Worm (Caenorhabditis elegans) whole organism, dauer: ENCODE results near the gene mboa-7.

ENCODE experiments used
- unc-62 ChIP-seq: sonication (generic microtip); optimal IDR thresholded peaks from 2 replicates; lab custom pipeline; 2017; ENCODE audit warnings: missing biosample characterization, missing genetic modification reagents, missing genetic modification characterization

mboa-7 gene

DNA sequence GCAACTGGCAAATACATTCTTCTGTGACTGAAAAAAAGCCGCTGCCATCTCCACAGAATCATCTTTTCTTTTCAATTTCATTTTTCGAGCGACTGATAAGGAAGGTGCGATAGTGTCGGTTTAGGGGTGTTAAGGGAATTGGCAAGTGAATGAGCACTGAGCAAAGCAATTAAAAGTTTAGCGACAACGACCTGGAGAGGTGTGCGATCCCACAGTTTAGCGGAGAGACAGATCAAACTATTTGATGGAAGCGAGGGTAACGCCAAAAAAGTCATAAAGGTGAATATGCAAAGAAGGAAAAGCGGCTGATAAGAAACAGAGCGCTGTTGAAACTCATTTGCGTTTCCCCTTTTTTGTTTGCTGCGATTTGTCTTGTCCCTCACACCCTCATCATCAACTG, 4.6 kb upstream of the mboa-7 start, which contains the start of the genes F14F3.5 and slcf-1:
Gene F14F3.5, minus strand, starts transcription at position 234 of the 400 bp plus-strand sequence.
Gene slcf-1, plus strand, starts transcription at position 302 of the 400 bp plus-strand sequence.
- no peak for TF ChIP-seq unc-62 (GFP tag; lab: Kevin White, UChicago)

DNA sequence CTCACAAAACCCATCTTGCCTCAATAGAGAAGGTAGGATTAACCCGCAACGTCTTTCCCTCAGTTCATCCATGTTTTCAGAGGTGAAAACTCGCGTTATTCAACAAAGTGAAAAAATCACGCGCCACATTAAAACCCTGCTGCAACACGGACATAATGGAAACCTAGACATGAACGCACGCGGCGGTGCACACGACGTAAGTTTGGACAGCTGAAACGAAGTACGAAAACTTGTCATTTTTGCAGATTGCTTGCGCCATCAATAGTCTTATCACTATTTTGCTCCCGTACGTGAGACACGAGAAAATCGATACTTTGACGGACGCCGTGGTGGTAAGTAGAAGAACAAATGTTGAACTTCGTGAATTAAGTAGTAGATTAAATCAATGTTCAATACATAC, 3.0 kb upstream of the mboa-7 start:
- no peak for TF ChIP-seq unc-62 (GFP tag; lab: Kevin White, UChicago)

DNA sequence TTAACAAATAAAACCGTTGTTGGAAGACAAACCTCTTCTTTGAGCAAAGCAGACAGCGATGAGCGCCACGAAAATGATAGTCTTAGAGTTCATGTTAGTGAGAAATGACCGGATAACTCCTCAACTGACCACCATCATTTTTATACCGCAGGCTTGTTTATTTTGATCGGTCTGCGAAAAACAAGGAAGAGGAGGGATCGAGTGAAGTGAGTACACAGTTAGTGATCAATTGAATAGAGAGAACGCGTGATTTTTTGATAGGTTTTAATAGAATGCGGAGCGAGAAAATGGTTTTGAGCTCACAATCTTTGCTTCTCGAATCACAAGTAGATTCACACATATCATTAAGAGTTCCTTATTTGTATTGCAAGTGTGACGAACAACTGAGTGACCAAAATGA, 3.1 kb downstream of the mboa-7 start, which contains the start of gene F14F3.4:
Gene F14F3.4, minus strand, starts transcription at position 101 of the 400 bp plus-strand sequence.
- TF ChIP-seq unc-62 (GFP tag; lab: Kevin White, UChicago) = no peak

DNA sequence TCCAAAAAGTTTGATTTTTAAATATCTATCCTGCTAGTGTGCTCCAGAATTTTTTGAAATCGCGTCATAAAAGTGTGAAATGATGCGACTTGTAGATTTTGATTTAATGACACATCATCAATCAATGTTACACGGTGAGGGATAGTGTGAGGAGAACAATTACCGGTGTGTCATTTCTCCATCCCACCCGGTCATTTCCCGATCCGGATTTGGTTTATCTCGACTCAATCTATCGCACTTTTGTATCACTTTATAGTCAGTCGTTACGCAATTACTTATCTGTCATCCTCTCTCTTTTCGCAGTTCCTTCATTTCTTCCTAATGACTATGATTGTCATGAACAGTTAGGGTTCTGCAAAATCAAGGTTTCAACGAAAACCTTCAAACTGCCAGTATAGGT, 4.2 kb downstream of the mboa-7 start:
- no peak for TF ChIP-seq unc-62 (GFP tag; lab: Kevin White, UChicago)

DNA sequence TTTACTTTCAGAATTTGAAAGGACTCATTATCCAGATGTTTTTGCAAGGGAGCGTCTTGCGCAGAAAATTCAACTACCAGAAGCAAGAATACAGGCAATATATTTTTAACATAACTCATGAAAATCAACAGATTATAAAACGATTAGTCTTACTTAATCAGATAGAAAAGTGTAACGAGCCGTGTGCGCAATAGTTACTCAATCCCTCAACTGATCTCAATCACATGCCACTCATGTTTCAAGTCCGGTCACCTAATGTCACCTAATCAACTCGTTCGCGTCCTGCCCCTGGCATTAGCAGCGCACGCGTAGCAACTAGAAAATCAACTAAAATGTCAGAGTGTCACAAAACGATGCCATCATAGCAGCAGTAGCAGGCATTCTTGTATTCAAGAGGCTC, 7.8 kb downstream of the mboa-7 start:
- no peak for TF ChIP-seq unc-62 (GFP tag; lab: Kevin White, UChicago)

DNA sequence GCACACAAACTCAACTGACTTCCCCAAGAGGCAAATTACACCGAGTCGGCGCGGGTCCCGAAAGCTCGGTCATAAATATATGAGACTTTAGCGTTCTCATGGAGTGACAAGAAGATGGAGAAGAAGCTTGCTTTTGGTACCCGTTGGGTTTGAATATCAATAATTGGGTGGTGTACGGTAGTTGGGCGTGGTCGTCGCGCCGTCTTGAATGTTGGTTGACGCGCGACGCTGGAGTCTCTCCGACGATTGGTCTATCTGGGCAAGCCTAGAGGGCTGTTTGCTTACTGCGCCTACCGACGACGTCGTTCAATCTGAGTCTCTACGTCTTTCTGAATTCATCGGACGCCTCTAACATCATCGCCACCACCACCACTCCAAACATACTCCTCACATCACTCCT, 9.5 kb downstream of the mboa-7 start:
- no peak for TF ChIP-seq unc-62 (GFP tag; lab: Kevin White, UChicago)

DNA sequence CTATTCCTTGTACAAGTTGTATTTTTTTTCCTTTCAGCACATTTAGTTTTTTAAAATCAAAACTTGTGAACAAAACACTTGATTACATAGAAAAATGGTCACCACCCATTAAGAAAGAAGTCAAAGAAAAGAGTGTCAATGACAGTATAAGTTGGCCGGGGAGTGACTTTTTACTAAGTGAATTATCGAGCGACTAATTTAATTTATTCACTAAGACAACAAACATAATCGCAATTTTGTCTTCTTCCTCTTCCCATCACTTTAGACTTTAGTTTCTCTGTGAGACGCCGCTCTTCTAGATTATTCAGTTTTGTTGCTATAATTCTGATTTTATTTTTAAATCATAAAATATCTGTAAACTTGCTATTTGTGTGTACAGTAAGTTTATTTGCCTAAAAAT, 10.3 kb downstream of the mboa-7 start:
- TF ChIP-seq unc-62 (GFP tag; lab: Kevin White, UChicago) = no peak

DNA sequence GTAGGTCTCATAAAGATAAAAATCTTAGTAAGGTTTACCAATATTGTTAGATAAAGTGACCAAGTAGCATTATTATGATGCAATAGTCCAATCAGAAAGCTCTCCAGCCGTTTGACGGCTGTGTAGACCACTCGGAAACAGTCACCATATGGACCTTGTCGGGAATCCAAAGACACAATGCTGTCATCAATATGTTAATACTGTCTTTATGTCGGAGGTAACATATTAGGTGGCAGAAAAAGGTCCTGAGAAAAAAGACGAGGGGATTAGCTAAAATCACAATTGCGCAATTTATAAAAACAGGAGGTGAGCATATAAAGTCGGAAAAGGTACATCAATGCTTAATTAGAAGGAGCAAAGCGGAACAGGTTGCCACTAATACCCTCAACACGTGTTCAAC, 16.4 kb downstream of the mboa-7 start:
- TF ChIP-seq unc-62 (GFP tag; lab: Kevin White, UChicago) = no peak

DNA sequence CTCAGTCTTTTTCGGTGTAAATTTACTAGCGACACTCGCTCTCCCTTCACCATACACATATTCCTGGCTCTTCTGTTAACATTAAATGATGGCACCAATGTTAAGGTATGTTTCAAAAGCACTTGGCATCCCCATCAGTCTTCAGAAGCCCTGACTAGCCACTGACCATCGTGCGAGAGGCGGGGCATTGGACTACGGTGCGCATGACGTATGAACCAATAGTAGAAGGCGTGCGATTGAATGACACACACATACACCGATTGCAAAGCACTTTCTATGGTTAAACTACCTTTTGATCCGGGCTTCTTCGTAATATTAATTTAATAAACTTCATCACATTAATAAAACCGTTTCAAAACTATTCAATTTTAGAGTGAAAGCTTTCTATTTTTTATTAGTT, 19.2 kb downstream of the mboa-7 start:
- no peak for TF ChIP-seq unc-62 (GFP tag; lab: Kevin White, UChicago)

DNA sequence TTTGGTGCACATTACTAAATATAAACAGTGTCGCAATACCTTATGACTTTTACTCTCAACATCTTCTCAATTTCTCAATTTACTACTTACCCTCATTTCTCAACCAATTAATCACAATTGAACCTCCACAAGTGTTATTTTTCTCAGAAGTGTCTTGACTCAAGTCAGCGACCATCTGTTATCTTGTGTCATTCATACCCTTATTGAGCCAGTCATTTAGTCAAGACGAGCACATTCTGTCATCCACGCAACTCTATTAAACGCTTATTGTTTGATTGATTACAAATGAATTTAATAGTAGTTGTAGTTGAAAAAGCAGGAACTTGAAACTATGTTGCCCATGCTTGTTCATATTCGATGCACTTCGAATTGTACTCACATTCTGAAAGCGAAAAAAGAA, 21.0 kb downstream of the mboa-7 start:
- no peak for TF ChIP-seq unc-62 (GFP tag; lab: Kevin White, UChicago)

DNA sequence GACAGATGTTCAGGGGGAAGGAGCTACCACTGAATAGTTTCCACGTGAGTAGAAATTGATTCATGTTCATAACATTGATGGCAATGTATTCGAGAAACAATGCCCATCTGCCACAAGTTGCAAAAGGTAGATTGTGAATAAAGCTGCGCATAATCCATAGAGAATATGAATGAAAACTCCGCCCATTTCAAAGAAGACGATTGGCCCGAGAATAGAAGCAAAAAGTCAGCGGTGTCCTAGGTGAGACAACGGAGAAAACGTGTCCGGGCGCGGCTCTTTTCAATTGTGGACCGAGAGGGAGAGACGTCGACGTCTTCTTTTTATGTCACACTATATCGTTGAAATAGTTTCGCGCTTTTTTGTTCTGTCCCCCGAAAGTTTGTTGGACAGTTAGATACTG, 24.8 kb downstream of the mboa-7 start, which contains the start of gene vab-3:
Gene vab-3, plus strand, starts transcription at position 301 of the 400 bp plus-strand sequence.
- TF ChIP-seq unc-62 (GFP tag; lab: Kevin White, UChicago) = no peak

DNA sequence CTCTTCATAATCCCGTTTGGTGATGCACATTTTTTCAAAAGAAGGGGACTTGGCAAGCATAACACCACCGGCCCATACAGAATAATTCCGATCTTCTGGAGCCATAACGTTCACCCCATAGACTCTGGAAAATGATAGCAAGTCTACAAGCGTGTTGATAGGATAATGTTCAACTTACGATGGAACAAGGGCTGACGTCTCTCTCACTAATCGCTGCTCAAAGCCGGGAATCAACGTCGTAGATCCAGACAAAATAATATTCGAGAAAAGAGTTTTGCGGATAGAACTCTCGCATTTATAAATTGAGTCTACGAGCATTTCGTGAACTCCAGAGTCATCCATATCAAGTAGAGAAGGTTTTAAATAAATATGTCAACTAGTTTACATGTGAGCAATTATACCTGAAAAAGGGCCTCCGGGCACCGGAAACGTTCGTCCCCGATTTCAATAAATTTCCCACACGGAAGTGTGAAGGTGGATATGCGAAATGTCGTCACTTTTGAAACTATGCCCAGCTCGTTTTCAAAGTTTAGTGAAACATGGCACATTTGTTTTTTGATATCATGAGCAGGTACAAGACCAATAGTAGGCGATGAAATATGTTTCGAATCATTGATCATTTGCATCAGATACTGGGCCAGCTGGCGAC, 32.4 kb downstream of the mboa-7 start:
- TF ChIP-seq unc-62 (GFP tag; lab: Kevin White, UChicago) = no peak

DNA sequence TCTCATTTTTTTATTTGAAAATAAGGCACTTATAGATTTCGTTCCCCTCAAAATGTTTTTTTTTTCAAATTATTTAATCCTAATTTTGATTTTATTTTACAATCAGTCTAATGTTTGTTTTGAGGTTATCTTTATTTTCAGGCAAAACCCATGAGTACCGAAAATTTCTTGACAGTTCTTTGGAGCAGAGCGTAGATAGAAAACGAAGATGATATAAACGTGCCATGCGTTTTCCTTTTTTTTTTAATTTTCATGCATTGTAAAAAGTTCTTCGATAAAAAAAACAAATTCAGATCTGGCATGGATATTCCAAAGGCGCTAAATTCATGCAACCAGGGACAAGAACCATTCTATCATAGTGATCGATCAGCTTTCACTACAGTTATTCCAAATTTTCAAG, 33.3 kb downstream of the mboa-7 start, which contains the start of gene C33D3.5:
Gene C33D3.5, plus strand, starts transcription at position 301 of the 400 bp plus-strand sequence.
- no peak for TF ChIP-seq unc-62 (GFP tag; lab: Kevin White, UChicago)

DNA sequence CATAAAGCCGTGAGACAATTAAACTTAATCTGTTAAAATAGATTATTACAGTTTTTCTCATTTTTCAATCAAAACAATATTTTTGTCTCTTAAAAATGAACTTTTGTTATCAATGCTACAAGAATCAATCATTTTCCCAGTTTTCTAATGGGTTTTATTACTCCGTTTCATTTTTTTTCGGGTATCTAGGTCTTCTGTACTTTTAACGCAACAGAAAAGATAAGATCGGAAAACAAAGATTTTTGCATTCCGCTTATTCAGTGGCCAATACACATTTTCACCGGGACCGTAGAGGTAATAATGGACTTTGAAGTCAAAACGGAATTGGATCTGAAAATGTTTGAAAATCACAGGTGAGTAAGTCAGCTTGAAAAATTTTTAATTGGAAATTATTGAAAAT, 35.6 kb downstream of the mboa-7 start, which contains the start of gene C33D3.4:
Gene C33D3.4, plus strand, starts transcription at position 301 of the 400 bp plus-strand sequence.
- TF ChIP-seq unc-62 (GFP tag; lab: Kevin White, UChicago) = no peak

DNA sequence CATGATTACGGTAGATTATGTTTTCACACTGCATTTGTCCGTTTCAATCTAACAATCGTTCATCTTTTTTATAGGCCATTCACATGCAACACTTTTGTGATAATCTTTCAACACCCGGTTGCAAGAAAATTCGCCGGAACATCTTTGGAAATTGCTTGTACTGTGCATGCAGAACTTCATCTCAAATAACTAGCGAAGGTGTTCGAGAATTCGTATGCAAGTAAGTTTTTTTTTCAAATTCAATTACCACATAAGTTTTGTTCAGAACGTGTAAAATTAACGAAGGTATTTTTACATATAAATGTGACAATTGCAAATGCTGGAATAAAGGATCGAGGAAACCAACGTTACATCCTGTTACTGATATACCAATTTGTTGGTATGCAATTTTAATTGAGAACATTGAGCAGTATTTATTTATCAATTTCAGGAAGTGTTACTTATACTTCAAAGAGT, 39.0 kb downstream of the mboa-7 start, which contains the start of gene C33D3.3:
Gene C33D3.3, plus strand, starts transcription at position 51 of the 456 bp plus-strand sequence.
- TF ChIP-seq unc-62 (GFP tag; lab: Kevin White, UChicago) = no peak

DNA sequence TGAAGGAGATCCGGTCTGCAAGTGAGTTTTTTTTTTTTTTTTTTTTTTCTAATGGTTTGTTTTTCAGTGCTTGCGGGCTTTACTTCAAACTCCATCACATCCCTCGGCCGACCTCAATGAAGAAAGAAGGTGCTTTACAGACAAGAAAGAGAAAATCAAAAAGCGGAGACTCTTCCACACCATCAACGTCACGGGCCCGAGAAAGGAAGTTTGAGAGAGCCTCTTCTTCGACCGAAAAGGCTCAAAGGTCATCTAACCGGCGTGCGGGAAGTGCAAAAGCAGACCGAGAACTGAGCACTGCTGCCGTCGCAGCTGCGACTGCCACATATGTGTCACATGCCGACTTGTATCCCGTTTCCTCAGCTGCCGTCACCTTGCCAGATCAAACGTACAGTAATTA, 42.1 kb downstream of the mboa-7 start:
- TF ChIP-seq unc-62 (GFP tag; lab: Kevin White, UChicago) = no peak
